Worm (Caenorhabditis elegans): Measurements from ENCODE around the gene clc-22.

DNA sequence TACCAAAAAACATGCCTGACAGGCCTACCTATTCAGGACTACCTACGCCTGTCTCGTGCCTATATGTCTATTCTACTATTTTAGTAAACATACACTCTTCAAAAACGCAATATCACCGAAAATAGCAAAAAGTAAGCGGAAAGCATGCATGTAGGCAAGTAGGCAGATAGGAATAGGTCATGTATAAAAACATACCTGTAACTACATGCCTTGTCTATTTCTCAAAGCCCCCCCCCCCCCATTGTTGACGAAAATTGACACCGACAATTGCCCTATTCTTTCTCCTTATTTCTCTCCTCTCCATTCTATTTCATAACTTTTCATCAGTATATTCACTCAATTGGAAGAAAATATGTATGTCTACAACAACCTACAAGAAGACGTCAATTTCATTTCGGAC lies 17.7 kb downstream of the clc-22 start:
- TF ChIP-seq ceh-27 (GFP tag; optimal IDR thresholded peaks at IDR 0.05) (no peak), pha-4 (tag; optimal IDR thresholded peaks at IDR 0.05) (no peak), ztf-6 (GFP tag; IDR thresholded peaks at IDR 0.05) (no peak), attf-5 (GFP tag; optimal IDR thresholded peaks at IDR 0.05) (no peak), B0336.3 (GFP tag; IDR thresholded peaks at IDR 0.05) (no peak), snpc-4 (GFP tag; optimal IDR thresholded peaks at IDR 0.05) (no peak), snpc-4 (tag; optimal IDR thresholded peaks at IDR 0.05) (no peak), dpl-1 (GFP tag; optimal IDR thresholded peaks at IDR 0.05) (no peak), rec-8 (tag; optimal IDR thresholded peaks at IDR 0.05) (no peak), ZK185.1 (tag; optimal IDR thresholded peaks at IDR 0.05; ENCODE audit: poor library complexity, severe bottlenecking) (no peak), madf-6 (GFP tag; IDR thresholded peaks at IDR 0.05) (no peak), unc-62 (GFP tag; optimal IDR thresholded peaks at IDR 0.05) (no peak)

Data from whole organism, young adult.